Fruit fly (Drosophila melanogaster): ENCODE data around the gene Gba1b.

Gba1b gene

DNA sequence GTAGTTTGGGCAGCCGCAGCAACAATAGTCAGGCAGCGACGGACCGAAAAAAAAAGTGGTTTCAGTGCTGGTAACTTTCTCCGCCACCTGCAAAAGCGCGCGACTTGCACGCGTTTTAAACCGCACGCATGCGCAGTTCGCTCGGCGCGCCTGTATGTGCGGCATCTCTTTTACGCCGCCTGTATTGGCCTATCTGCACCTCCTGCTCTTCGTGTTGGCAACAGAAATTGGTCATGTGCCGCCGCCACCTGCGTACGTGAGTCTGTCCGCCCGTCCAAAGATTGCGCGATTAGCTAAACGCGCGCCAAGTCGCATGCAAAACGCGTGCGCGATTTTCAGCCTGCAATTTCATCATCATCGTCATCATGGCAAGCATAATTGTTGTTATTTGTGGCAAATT lies 31.0 kb downstream of the Gba1b start:
- TF ChIP-seq CG10209 (GFP tag; optimal IDR thresholded peaks at IDR 0.05) (no peak), CG15479 (GFP tag; optimal IDR thresholded peaks at IDR 0.05) (peak; percentile 46), CG6791 (GFP tag; IDR thresholded peaks at IDR 0.05; ENCODE audit: partially characterized antibody) (0 out of 3 replicates have a peak, but pooled peaks have one; percentile 21), ci (GFP tag; IDR thresholded peaks at IDR 0.05) (0 out of 3 replicates have a peak, but pooled peaks have one; percentile 10), corto (GFP tag; optimal IDR thresholded peaks at IDR 0.05) (no peak), ewg (GFP tag; optimal IDR thresholded peaks at IDR 0.05) (peak; percentile 18), Med (GFP tag) (peak; percentile 46), CG8359 (GFP tag; optimal IDR thresholded peaks at IDR 0.05; ENCODE audit: borderline replicate concordance) (peak; percentile 100), CG42726 (GFP tag; IDR thresholded peaks at IDR 0.05; ENCODE audit: partially characterized antibody) (peak; percentile 33; the same call in 1 of the 2 replicates), Tbp (GFP tag; optimal IDR thresholded peaks at IDR 0.05) (peak; percentile 21), CG12104 (GFP tag; optimal IDR thresholded peaks at IDR 0.05) (no peak), Opbp (GFP tag; IDR thresholded peaks at IDR 0.05; ENCODE audit: partially characterized antibody) (peak; percentile 36; the same call in 1 of the 3 replicates), HLH4C (GFP tag; IDR thresholded peaks at IDR 0.05; ENCODE audit: partially characterized antibody) (0 out of 3 replicates have a peak, but pooled peaks have one; percentile 20), cwo (GFP tag; optimal IDR thresholded peaks at IDR 0.05) (peak; percentile 4), CG6175 (GFP tag; IDR thresholded peaks at IDR 0.05) (0 out of 3 replicates have a peak, but pooled peaks have one; percentile 27)

DNA sequence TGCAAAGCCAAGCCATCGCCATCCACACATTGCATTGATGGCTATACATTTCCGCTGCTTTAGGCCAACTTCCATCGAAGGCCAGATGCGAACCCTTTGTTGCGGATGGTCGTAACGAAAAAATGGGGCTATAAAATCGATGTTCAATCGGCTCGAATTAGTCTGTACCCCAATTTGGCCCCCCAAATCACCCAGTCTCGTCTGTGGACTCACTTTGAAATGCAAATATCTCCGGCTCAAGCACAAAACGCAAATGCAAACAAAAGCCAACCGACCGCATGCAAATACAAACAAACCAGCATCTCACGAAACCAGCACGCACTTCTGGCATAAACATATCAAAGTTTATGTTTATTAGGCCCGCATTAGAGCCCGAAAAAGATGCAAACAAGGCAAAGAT lies 31.8 kb downstream of the Gba1b start:
- TF ChIP-seq Spps (tag; optimal IDR thresholded peaks at IDR 0.05): no peak
- TF ChIP-seq CHES-1-like (GFP tag; optimal IDR thresholded peaks at IDR 0.05): no peak
- no peak for TF ChIP-seq Antp (GFP tag; optimal IDR thresholded peaks at IDR 0.05)
- TF ChIP-seq CG1024 (GFP tag; IDR thresholded peaks at IDR 0.05): no peak
- 0 out of 2 replicates have a peak, but pooled peaks have one; percentile 16 for TF ChIP-seq Xrp1 (GFP tag; IDR thresholded peaks at IDR 0.05)
- TF ChIP-seq CG13287 (GFP tag; IDR thresholded peaks at IDR 0.05; ENCODE audit: partially characterized antibody): no peak
- TF ChIP-seq ci (GFP tag; IDR thresholded peaks at IDR 0.05): peak; percentile 54; the same call in 1 of the 3 replicates
- no peak for TF ChIP-seq maf-S (GFP tag; optimal IDR thresholded peaks at IDR 0.05)
- no peak for TF ChIP-seq sd (tag; optimal IDR thresholded peaks at IDR 0.05)
- no peak for TF ChIP-seq Adf1 (GFP tag; IDR thresholded peaks at IDR 0.05)
- TF ChIP-seq Lhr (GFP tag; optimal IDR thresholded peaks at IDR 0.05): no peak
- TF ChIP-seq HHEX (GFP tag; optimal IDR thresholded peaks at IDR 0.05): no peak
- TF ChIP-seq Sry-β (GFP tag; optimal IDR thresholded peaks at IDR 0.05): no peak
- TF ChIP-seq zen (tag; optimal IDR thresholded peaks at IDR 0.05): no peak
- peak; percentile 58; the same call in 1 of the 2 replicates for TF ChIP-seq Awh (GFP tag; IDR thresholded peaks at IDR 0.05)
- no peak for TF ChIP-seq slou (GFP tag; optimal IDR thresholded peaks at IDR 0.05)
- TF ChIP-seq knrl (GFP tag; IDR thresholded peaks at IDR 0.05; ENCODE audit: partially characterized antibody): no peak
- no peak for TF ChIP-seq ac (GFP tag; optimal IDR thresholded peaks at IDR 0.05)
- peak; percentile 59 for TF ChIP-seq CG12769 (tag; optimal IDR thresholded peaks at IDR 0.05)
- no peak for TF ChIP-seq hb (GFP tag; IDR thresholded peaks at IDR 0.05; ENCODE audit: partially characterized antibody)
- peak; percentile 42 for TF ChIP-seq ATbp (GFP tag; optimal IDR thresholded peaks at IDR 0.05)
- no peak for TF ChIP-seq CG7928 (GFP tag; optimal IDR thresholded peaks at IDR 0.05)
- no peak for TF ChIP-seq gcm2 (GFP tag; optimal IDR thresholded peaks at IDR 0.05)
- TF ChIP-seq Lpt (GFP tag; optimal IDR thresholded peaks at IDR 0.05): no peak
- no peak for TF ChIP-seq CG34224 (GFP tag; IDR thresholded peaks at IDR 0.05; ENCODE audit: partially characterized antibody)
- TF ChIP-seq Pdp1 (GFP tag; optimal IDR thresholded peaks at IDR 0.05): no peak
- TF ChIP-seq CG34376 (GFP tag; optimal IDR thresholded peaks at IDR 0.05): no peak
- TF ChIP-seq usp (GFP tag; optimal IDR thresholded peaks at IDR 0.05): no peak
- TF ChIP-seq TFAM (GFP tag; optimal IDR thresholded peaks at IDR 0.05): no peak
- TF ChIP-seq br (optimal IDR thresholded peaks at IDR 0.05): no peak
- TF ChIP-seq vvl (GFP tag; IDR thresholded peaks at IDR 0.05): peak; percentile 62; the same call in 1 of the 2 replicates
- TF ChIP-seq Med (GFP tag): peak; percentile 65
- TF ChIP-seq btn (GFP tag; optimal IDR thresholded peaks at IDR 0.05): no peak
- TF ChIP-seq CG13624 (GFP tag; optimal IDR thresholded peaks at IDR 0.05): no peak
- no peak for TF ChIP-seq zfh2 (GFP tag; optimal IDR thresholded peaks at IDR 0.05)
- no peak for TF ChIP-seq Opbp (GFP tag; IDR thresholded peaks at IDR 0.05; ENCODE audit: partially characterized antibody)
- no peak for TF ChIP-seq al (GFP tag; IDR thresholded peaks at IDR 0.05)
